Fruit fly (Drosophila melanogaster): ENCODE results near the gene ncd.

- TF ChIP-seq CG8478 (optimal IDR thresholded peaks at IDR 0.05) (no peak), CTCF (optimal IDR thresholded peaks at IDR 0.05) (no peak)
These were observed 28.8 kb upstream of the ncd start, which contains the start of gene Prtl99C for dm6 chr3R:29835710-29836049.

Data from S2 (cell line).